Worm (Caenorhabditis elegans) whole organism, early embryonic: ENCODE data around the gene col-161.

ENCODE experiments used
- ama-1 ChIP-seq: fragments of 150-350 bp; optimal IDR thresholded peaks from 2 replicates; lab custom pipeline; 2014
- ceh-13 ChIP-seq: fragments of 200-800 bp; sonication (Bioruptor generic); optimal IDR thresholded peaks from 2 replicates; lab custom pipeline; 2018; ENCODE audit warnings: mild to moderate bottlenecking, missing genetic modification characterization, missing compliant biosample characterization
- pes-1 ChIP-seq: fragments of 200-800 bp; sonication (Bioruptor generic); IDR thresholded peaks from 2 replicates; pipeline ENCODE4 v1.3.6; 2022; ENCODE audit warnings: missing genetic modification reagents, missing genetic modification characterization, missing compliant biosample characterization
- tbx-37 ChIP-seq: fragments of 200-800 bp; sonication (Bioruptor generic); conservative IDR thresholded peaks from 2 replicates; pipeline ENCODE4 v1.3.6; 2022; ENCODE audit warnings: missing genetic modification reagents, missing genetic modification characterization, missing compliant biosample characterization

- TF ChIP-seq tbx-37 (GFP tag; lab: Robert Waterston, UW), result no peak
- TF ChIP-seq ama-1 (lab: Kevin White, UChicago), result no peak
- no peak for TF ChIP-seq ceh-13 (GFP tag; lab: Kevin White, UChicago)
- no peak for TF ChIP-seq pes-1 (GFP tag; lab: Robert Waterston, UW)
These were observed 5.6 kb downstream of the col-161 start, which contains the start of gene nasp-2 for ce11 chrV:13312210-13312676.
